Fruit fly (Drosophila melanogaster) S2 (cell line): ENCODE results near the gene Dscam2.

Experiments used
- CG8478 ChIP-seq: fragments of >200 bp; optimal IDR thresholded peaks from 2 replicates; lab custom pipeline; 2018
- CTCF ChIP-seq, 2 experiments: fragments of >200 bp; optimal IDR thresholded peaks; 2 replicates each; lab custom pipeline; 2018

The Dscam2 gene

DNA sequence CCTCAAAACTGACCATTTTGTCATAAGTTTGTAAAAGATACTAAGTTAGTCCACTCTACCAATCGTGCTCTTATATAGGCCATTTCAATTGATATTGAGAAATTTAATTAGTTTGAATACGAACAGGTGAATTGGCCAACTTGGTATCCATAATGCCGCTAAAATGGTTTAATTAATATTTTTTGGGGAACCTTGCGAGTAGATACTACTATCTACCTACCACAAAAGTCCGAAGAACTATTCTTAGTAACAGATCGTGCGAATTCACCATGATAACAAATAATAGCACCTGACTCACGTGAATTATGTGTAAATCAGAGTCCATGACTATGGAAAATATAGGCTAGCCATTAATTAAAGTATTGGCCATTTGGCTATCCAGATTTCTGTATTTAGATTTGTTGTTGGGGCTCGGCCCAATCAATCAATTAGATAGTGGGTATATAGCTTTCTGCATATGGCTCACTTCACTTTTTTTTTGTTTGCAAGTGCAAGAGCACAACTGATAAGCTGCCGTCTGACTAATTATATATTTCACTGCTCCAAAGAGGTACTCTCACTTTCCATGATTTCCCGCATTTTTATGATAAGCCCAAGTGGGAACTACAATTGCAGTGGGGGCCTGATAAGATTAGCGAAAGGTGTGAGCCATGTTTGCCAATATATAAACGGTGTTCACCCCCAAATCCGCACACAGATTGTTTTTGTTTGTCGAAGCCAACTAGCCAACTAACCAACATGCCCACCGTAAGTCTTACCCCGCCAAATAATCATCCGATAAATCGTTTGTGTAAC is 61.3 kb downstream of the Dscam2 start, which contains the start of the genes Acbp4 and Acbp6:
Gene Acbp4, minus strand, starts transcription at position 51 of the 795 bp plus-strand sequence.
Gene Acbp6, plus strand, starts transcription at position 690 of the 795 bp plus-strand sequence.
- TF ChIP-seq CG8478 (no peak), CTCF (optimal IDR thresholded peaks at IDR 0.05; lab: Kevin White, UChicago) (no peak)

DNA sequence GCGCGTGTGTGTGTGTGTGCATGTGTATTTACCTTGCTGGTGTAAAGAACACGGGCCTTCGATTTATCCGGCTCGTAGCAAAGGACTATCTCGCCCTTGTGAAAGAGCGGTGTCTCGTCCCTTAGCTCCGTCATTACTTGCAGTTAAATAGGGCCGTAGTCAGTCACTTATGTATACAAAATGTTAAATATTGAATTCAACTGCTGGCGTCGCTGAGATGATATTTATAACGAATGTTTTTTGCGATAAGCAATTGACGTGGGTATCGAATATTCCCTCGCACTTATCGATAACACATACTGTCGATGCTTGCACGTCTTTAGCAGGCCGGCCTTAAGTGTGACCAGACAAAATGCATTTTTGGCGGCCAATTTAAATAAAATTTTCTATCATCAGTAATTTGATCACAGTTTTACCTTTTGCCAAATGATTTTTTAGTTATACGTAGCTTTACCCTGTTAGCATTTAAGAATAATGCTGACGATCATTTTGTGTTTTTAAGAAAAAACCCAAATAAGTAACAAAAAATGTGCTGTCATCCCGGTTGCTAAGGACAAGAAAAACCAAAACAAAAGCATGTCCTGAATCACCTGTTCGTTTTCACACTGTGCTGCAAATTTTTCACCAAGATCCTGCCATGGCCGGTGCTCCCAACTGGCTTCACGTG is 64.3 kb downstream of the Dscam2 start, which contains the start of the genes msl-3 and BBS1:
Gene msl-3, minus strand, starts transcription at position 245 of the 667 bp plus-strand sequence.
Gene BBS1, plus strand, starts transcription at position 617 of the 667 bp plus-strand sequence.
- TF ChIP-seq CTCF (optimal IDR thresholded peaks at IDR 0.05; lab: Kevin White, UChicago), result no peak
- TF ChIP-seq CG8478, result no peak

DNA sequence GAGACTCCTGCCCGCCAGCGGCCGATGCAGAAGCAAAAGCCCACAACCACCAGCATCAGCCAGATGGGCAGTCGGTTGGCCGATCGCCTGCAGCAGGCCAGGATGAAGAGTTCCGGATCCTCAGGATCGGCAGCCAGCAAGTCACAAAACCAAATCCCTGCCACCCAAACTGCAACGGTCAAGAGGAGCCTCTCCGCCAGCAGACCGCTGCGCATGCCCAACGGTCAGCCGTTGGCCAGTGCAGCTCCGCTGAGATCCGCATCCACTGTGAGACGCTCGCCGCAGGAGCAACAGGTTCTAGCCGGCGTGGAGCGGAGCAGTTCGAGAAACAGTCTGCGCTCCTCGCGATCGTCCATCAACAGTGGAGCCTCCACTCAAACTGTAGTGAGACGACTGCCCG is 67.6 kb downstream of the Dscam2 start:
- no peak for TF ChIP-seq CG8478
- no peak for TF ChIP-seq CTCF (optimal IDR thresholded peaks at IDR 0.05; lab: Kevin White, UChicago)

DNA sequence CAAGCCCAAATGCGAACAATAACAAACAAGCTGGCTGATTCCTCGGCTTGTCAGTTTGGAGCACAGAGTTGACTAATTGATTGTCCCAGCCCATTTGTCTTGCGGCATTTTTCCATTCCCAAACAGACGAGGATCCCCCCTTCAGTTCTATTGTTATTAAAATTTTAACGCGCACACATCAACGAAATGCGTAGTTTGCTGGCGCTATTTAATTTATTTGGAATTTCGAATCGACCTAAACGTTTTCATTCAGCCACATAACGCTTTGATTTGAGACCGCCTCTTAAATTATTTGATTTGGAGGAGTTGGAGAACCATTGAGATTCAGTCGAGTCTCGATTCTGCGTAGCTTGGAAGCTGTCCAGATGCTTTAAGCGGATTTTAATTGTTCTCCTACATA is 73.8 kb downstream of the Dscam2 start:
- TF ChIP-seq CTCF (optimal IDR thresholded peaks at IDR 0.05; lab: Kevin White, UChicago) (no peak), CG8478 (no peak)

DNA sequence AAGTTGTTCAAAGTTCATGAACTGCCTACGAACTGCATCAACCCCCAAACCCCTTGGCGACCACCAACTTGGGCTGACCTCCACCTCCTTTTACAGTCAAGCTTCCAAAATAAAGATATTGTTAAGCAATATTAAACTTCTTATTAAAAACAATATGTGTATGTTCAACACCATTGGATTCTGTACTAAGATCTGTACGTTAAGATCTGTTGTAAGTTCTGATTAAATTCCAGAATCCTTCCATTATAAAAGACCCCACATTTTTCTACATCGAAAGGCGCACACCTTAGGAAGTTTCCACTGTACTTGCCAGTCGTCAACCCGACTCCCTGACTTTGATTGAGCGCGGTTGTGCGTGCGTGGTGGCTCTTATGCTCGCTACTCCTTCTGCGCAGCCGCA is 76.7 kb downstream of the Dscam2 start:
- TF ChIP-seq CG8478 (no peak), CTCF (optimal IDR thresholded peaks at IDR 0.05; lab: Kevin White, UChicago) (no peak)
